Worm (Caenorhabditis elegans) whole organism, young adult: ENCODE results near the gene F44A6.3.
A peak's percentile ranks its signal among the peaks of the same experiment; 100 is the strongest.

Experiments
- D2030.7 ChIP-seq: fragments of 200-800 bp; sonication (Bioruptor generic); IDR thresholded peaks from 2 replicates; pipeline ENCODE4 v1.3.6; 2022; ENCODE audit warnings: missing genetic modification reagents, missing genetic modification characterization, missing compliant biosample characterization
- F10E7.11 ChIP-seq: sonication (generic microtip); optimal IDR thresholded peaks from 2 replicates; lab custom pipeline; 2017; ENCODE audit warnings: mild to moderate bottlenecking, missing genetic modification characterization, moderate library complexity, missing compliant biosample characterization
- F22D6.2 ChIP-seq: sonication (generic microtip); optimal IDR thresholded peaks from 2 replicates; lab custom pipeline; 2016; ENCODE audit warnings: mild to moderate bottlenecking, missing genetic modification characterization, missing compliant biosample characterization
- F37B4.10 ChIP-seq: fragments of 200-800 bp; sonication (Bioruptor generic); IDR thresholded peaks from 2 replicates; pipeline ENCODE4 v1.3.6; 2022; ENCODE audit warnings: missing genetic modification characterization, missing compliant biosample characterization
- T07F8.4 ChIP-seq: sonication (generic microtip); optimal IDR thresholded peaks from 2 replicates; lab custom pipeline; 2016; ENCODE audit warnings: mild to moderate bottlenecking, missing genetic modification characterization, moderate library complexity, missing compliant biosample characterization
- Y53F4B.3 ChIP-seq: fragments of 200-800 bp; sonication (Bioruptor generic); IDR thresholded peaks from 2 replicates; pipeline ENCODE4 v1.3.6; 2022; ENCODE audit warnings: missing genetic modification reagents, missing genetic modification characterization, missing compliant biosample characterization
- Y67H2A.10 ChIP-seq: fragments of 200-800 bp; sonication (Bioruptor generic); conservative IDR thresholded peaks from 2 replicates; pipeline ENCODE4 v1.3.6; 2022; ENCODE audit warnings: missing genetic modification reagents, missing genetic modification characterization, missing compliant biosample characterization
- ama-1 ChIP-seq, 3 experiments: fragments of 150-350 bp in 1 of 3; sonication (generic microtip) in 2 of 3; optimal IDR thresholded peaks; 2 replicates each; lab custom pipeline; 2014 to 2018; ENCODE audit warnings: missing biosample characterization in 2 of 3, missing genetic modification characterization in 2 of 3, missing genetic modification reagents in 2 of 3
- ceh-79 ChIP-seq: sonication (generic microtip); optimal IDR thresholded peaks from 2 replicates; lab custom pipeline; 2017; ENCODE audit warnings: mild to moderate bottlenecking, missing genetic modification characterization, missing compliant biosample characterization
- ceh-91 ChIP-seq: fragments of 200-800 bp; sonication (Bioruptor generic); IDR thresholded peaks from 2 replicates; pipeline ENCODE4 v1.3.6; 2022; ENCODE audit warnings: missing genetic modification reagents, missing genetic modification characterization, missing compliant biosample characterization
- dox-1 ChIP-seq: fragments of 200-800 bp; sonication (Bioruptor generic); IDR thresholded peaks from 2 replicates; pipeline ENCODE4 v1.3.6; 2022; ENCODE audit warnings: missing genetic modification reagents, missing genetic modification characterization, missing compliant biosample characterization
- ets-4 ChIP-seq: fragments of 200-800 bp; sonication (Bioruptor generic); optimal IDR thresholded peaks from 2 replicates; lab custom pipeline; 2018; ENCODE audit warnings: mild to moderate bottlenecking, missing genetic modification characterization, missing compliant biosample characterization
- him-1 ChIP-seq: sonication (generic microtip); optimal IDR thresholded peaks from 2 replicates; lab custom pipeline; 2016; ENCODE audit warnings: missing genotype, missing genetic modification reagents, missing genetic modification characterization, missing compliant biosample characterization
- hmg-1.2 ChIP-seq: fragments of 200-800 bp; sonication (Bioruptor generic); IDR thresholded peaks from 2 replicates; pipeline ENCODE4 v1.3.6; 2022; ENCODE audit warnings: missing genetic modification reagents, missing genetic modification characterization, missing compliant biosample characterization
- lag-1 ChIP-seq: fragments of 200-800 bp; sonication (Bioruptor generic); IDR thresholded peaks from 2 replicates; pipeline ENCODE4 v1.3.6; 2022; ENCODE audit warnings: missing genetic modification reagents, missing genetic modification characterization, missing compliant biosample characterization
- lin-35 ChIP-seq, 3 experiments: fragments of 150-350 bp in 2 of 3; sonication (generic microtip) in 1 of 3; optimal IDR thresholded peaks; 2 replicates each; lab custom pipeline; 2014 to 2018; ENCODE audit warnings: missing biosample characterization in 3 of 3, missing genetic modification characterization in 3 of 3, missing genetic modification reagents in 3 of 3
- lin-40 ChIP-seq: sonication (generic microtip); optimal IDR thresholded peaks from 2 replicates; lab custom pipeline; 2016; ENCODE audit warnings: missing genetic modification characterization, mild to moderate bottlenecking, missing compliant biosample characterization, missing genotype, missing genetic modification reagents
- lin-54 ChIP-seq: fragments of 200-800 bp; sonication (Bioruptor generic); optimal IDR thresholded peaks from 2 replicates; lab custom pipeline; 2018; ENCODE audit warnings: mild to moderate bottlenecking, missing genetic modification characterization, missing compliant biosample characterization
- lsl-1 ChIP-seq: fragments of 200-800 bp; sonication (Bioruptor generic); optimal IDR thresholded peaks from 2 replicates; lab custom pipeline; 2018; ENCODE audit warnings: mild to moderate bottlenecking, missing genetic modification characterization, moderate library complexity, missing compliant biosample characterization
- madf-10 ChIP-seq: sonication (generic microtip); optimal IDR thresholded peaks from 2 replicates; lab custom pipeline; 2016; ENCODE audit warnings: mild to moderate bottlenecking, missing genetic modification characterization, missing compliant biosample characterization
- madf-3 ChIP-seq: fragments of 200-800 bp; sonication (Bioruptor generic); IDR thresholded peaks from 2 replicates; pipeline ENCODE4 v1.3.6; 2022; ENCODE audit warnings: missing genetic modification reagents, missing genetic modification characterization, missing compliant biosample characterization
- nhr-179 ChIP-seq: sonication (generic microtip); optimal IDR thresholded peaks from 2 replicates; lab custom pipeline; 2016; ENCODE audit warnings: mild to moderate bottlenecking, missing genetic modification characterization, missing compliant biosample characterization
- nhr-80 ChIP-seq: sonication (generic microtip); optimal IDR thresholded peaks from 2 replicates; lab custom pipeline; 2016; ENCODE audit warnings: missing genetic modification characterization, missing compliant biosample characterization
- pha-4 ChIP-seq: fragments of 150-350 bp; sonication (generic microtip); optimal IDR thresholded peaks from 2 replicates; lab custom pipeline; 2014; ENCODE audit warnings: missing biosample characterization, missing genetic modification reagents, missing genetic modification characterization
- rcor-1 ChIP-seq: fragments of 200-800 bp; sonication (Bioruptor generic); IDR thresholded peaks from 2 replicates; pipeline ENCODE4 v1.3.6; 2022; ENCODE audit warnings: missing genetic modification reagents, missing genetic modification characterization, missing compliant biosample characterization
- rec-8 ChIP-seq, 2 experiments: sonication (generic microtip); optimal IDR thresholded peaks; 2 replicates each; lab custom pipeline; 2016; ENCODE audit warnings: mild to moderate bottlenecking in 2 of 2, missing genetic modification characterization in 2 of 2, missing genetic modification reagents in 2 of 2, missing genotype in 2 of 2, missing biosample characterization in 1 of 2, missing compliant biosample characterization in 1 of 2, moderate library complexity in 1 of 2
- repo-1 ChIP-seq: sonication (generic microtip); optimal IDR thresholded peaks from 2 replicates; lab custom pipeline; 2017; ENCODE audit warnings: mild to moderate bottlenecking, missing genetic modification characterization, missing compliant biosample characterization
- sdz-38 ChIP-seq: sonication (generic microtip); optimal IDR thresholded peaks from 2 replicates; lab custom pipeline; 2016; ENCODE audit warnings: missing genotype, missing genetic modification characterization, missing compliant biosample characterization
- unc-62 ChIP-seq: fragments of 150-350 bp; optimal IDR thresholded peaks from 2 replicates; lab custom pipeline; 2014; ENCODE audit warnings: missing biosample characterization, missing genetic modification reagents, missing genetic modification characterization
- zfh-2 ChIP-seq: fragments of 200-800 bp; sonication (Bioruptor generic); conservative IDR thresholded peaks from 2 replicates; pipeline ENCODE4 v1.3.6; 2022; ENCODE audit warnings: missing genetic modification reagents, missing genetic modification characterization, missing compliant biosample characterization

Gene F44A6.3

DNA sequence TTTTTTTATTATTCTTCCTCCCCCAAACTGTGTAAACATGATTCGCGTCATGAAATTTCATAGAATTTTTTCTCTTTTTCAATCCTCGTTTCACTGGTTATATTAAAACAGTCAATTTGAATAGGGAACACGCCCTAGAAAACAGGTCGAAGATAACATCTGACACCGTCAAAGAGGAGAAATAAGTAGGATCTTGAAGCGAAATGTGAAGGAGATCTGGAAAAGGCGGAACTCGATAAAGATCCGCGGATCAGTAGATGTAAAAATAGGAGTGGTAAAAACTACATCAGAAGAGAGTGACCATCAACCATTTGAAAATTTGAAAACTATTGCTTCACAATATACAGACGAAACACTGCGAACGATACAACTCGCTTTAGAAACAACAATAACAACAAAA is 14.6 kb downstream of the F44A6.3 start:
- TF ChIP-seq ceh-91 (GFP tag; lab: Robert Waterston, UW): no peak
- TF ChIP-seq rcor-1 (GFP tag; lab: Robert Waterston, UW): no peak
- TF ChIP-seq F22D6.2 (tag; lab: Kevin White, UChicago): no peak
- no peak for TF ChIP-seq madf-10
- no peak for TF ChIP-seq unc-62 (GFP tag; lab: Kevin White, UChicago)
- no peak for TF ChIP-seq F37B4.10
- TF ChIP-seq hmg-1.2 (GFP tag; lab: Robert Waterston, UW): no peak
- TF ChIP-seq ets-4 (GFP tag; lab: Kevin White, UChicago): no peak
- TF ChIP-seq T07F8.4 (tag; lab: Kevin White, UChicago): no peak

DNA sequence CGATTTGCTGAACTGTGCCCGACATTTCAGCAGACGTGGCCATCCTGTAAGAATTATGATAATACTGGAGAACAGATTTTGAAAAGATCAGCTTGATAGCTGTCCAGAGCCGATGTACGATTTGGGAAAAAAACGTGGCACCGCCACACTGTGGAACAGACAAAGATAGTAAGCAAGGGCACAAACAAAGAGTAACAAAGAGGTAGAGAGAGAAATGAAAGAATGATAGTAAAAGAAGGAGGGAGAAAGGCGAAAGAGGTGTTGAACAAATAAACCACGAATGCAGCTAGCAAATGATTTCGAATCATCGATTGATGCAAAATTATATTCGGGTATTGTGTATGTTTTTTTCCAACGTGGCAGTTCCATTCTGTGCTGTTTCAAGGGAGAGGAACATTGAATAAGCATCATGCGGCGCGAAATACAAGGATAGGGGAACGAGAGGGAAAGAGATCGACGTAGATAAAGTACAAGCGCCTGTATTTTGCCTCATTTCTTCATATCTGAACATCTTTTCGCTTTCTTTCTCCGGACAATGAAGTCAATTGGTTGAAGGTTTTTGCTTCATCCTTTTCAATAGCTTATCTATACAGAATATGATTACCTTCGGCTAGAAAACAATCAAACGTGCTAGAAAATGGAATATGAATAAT is 15.7 kb downstream of the F44A6.3 start, which contains the start of gene C14H10.3:
TSS of gene C14H10.3 (minus strand) at position 44 of the 653 bp plus-strand sequence.
- TF ChIP-seq nhr-80 (tag; lab: Kevin White, UChicago): peak; percentile 26
- TF ChIP-seq repo-1 (tag; lab: Kevin White, UChicago): no peak
- no peak for TF ChIP-seq rcor-1 (GFP tag; lab: Robert Waterston, UW)
- no peak for TF ChIP-seq lin-54

DNA sequence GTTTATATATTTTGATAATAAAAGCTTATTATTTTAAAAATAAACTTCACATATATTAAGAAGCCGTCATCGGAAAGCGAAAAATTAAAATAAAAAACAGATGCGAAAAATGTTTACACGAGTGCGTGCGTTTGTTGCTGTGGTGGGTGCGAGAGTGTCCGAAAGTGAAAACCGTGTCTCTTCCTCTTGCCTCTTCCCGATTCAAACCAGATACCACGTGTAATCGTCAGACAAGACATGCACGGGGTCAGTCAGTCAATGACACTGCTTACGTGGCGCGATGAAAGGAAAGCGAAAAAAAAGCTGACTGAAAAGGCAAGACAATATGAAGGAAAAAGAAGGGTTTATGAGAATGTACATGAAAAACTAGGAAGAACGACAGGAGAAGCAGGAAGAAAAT is 18.3 kb downstream of the F44A6.3 start:
- TF ChIP-seq sdz-38 (tag; lab: Kevin White, UChicago) (no peak), lin-40 (tag; lab: Kevin White, UChicago) (peak; percentile 16)
- TF ChIP-seq, all 124 proteins: peak for 1

DNA sequence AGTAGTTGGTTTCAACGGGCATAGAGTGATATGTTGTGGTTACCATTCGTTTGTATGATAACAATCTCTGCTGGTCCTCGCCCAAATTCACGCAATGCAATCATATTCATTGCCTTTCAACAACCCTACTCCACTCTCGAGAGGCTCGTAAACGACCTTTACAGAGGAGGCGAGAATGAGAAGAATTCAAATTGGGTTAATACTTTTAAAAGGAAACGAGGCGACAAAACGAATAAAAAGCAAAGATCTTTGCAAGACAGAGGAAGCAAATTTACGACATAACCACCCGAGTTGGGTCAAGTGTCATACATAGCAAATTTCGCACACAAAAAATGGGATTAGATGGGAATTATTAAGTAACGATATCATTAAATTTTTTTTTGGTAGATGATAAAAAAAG is 19.8 kb downstream of the F44A6.3 start:
- TF ChIP-seq dox-1 (no peak), lin-40 (tag; lab: Kevin White, UChicago) (no peak), nhr-179 (tag; lab: Kevin White, UChicago) (no peak), Y67H2A.10 (GFP tag; lab: Robert Waterston, UW) (no peak), lsl-1 (GFP tag; lab: Kevin White, UChicago) (no peak), rec-8 (tag; optimal IDR thresholded peaks at IDR 0.05; lab: Kevin White, UChicago) (no peak), him-1 (tag; lab: Kevin White, UChicago) (no peak), lin-35 (GFP tag; optimal IDR thresholded peaks at IDR 0.05; lab: Kevin White, UChicago) (no peak), D2030.7 (GFP tag; lab: Robert Waterston, UW) (no peak), madf-3 (GFP tag; lab: Robert Waterston, UW) (no peak), lag-1 (GFP tag; lab: Robert Waterston, UW) (no peak), zfh-2 (no peak), F10E7.11 (tag; lab: Kevin White, UChicago) (no peak), Y53F4B.3 (GFP tag; lab: Robert Waterston, UW) (no peak), T07F8.4 (tag; lab: Kevin White, UChicago) (no peak), pha-4 (no peak), repo-1 (tag; lab: Kevin White, UChicago) (no peak)

DNA sequence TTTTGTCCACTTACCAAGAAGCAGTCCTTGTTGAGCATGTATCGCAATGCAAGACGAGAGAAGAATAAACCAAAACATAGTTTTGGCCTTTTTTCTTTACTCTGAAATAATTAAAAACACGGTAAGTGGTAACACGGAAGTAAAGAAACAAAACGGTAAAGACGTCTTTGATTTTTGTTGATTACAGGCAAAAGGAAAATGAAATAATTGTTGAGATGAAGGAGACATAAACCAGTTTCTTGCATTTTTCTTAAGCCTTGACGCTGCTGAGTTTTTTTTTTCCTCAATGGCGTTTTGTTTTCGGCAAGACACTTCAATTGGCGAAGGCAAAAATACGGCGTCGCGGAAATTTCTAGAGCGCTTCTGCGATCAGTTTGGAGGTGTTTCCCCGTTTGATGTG is 24.3 kb downstream of the F44A6.3 start, which contains the start of gene zipt-13:
TSS of gene zipt-13 (minus strand) at position 101 of the 400 bp plus-strand sequence.
- no peak for TF ChIP-seq ceh-79 (tag; lab: Kevin White, UChicago)
- TF ChIP-seq lin-40 (tag; lab: Kevin White, UChicago): peak; percentile 16
- TF ChIP-seq ama-1 (optimal IDR thresholded peaks at IDR 0.05; lab: Kevin White, UChicago): no peak
- TF ChIP-seq ama-1 (GFP tag; optimal IDR thresholded peaks at IDR 0.05; lab: Kevin White, UChicago): no peak
- no peak for TF ChIP-seq repo-1 (tag; lab: Kevin White, UChicago)
- TF ChIP-seq, all 124 proteins: peak for 1
